Fruit fly (Drosophila melanogaster) whole organism, embryonic: ENCODE results near the gene CG7530.

Experiments used
- Atf-2 ChIP-seq: fragments of 200-800 bp; sonication (Bioruptor generic); optimal IDR thresholded peaks from 2 replicates; lab custom pipeline; 2016; ENCODE audit warnings: missing biosample characterization, missing genetic modification characterization
- BEAF-32 ChIP-seq: fragments of 200-800 bp; sonication (Bioruptor generic); optimal IDR thresholded peaks from 3 replicates; lab custom pipeline; 2017; ENCODE audit warnings: missing biosample characterization, missing genetic modification characterization, mild to moderate bottlenecking, moderate library complexity, missing genetic modification reagents
- CG1024 ChIP-seq: fragments of 200-800 bp; sonication (Bioruptor generic); IDR thresholded peaks from 2 replicates; pipeline ENCODE4 v1.3.6; 2022; ENCODE audit warnings: missing biosample characterization, missing genetic modification characterization
- CG12104 ChIP-seq: fragments of 200-800 bp; sonication (Bioruptor generic); optimal IDR thresholded peaks from 3 replicates; lab custom pipeline; 2016; ENCODE audit warnings: missing biosample characterization, missing genetic modification characterization
- CG12744 ChIP-seq: fragments of 200-800 bp; sonication (Bioruptor generic); optimal IDR thresholded peaks from 2 replicates; lab custom pipeline; 2016; ENCODE audit warnings: missing biosample characterization, missing genetic modification characterization
- CG13287 ChIP-seq: fragments of 200-800 bp; sonication (Bioruptor generic); IDR thresholded peaks from 2 replicates; pipeline ENCODE4 v1.3.6; 2022; ENCODE audit warnings: missing biosample characterization, missing genetic modification characterization; ENCODE audit not compliant: partially characterized antibody
- CG1603 ChIP-seq: fragments of 200-800 bp; sonication (Bioruptor generic); optimal IDR thresholded peaks from 2 replicates; lab custom pipeline; 2019; ENCODE audit warnings: missing biosample characterization, mild to moderate bottlenecking, missing genetic modification characterization, moderate library complexity
- CG17359 ChIP-seq: fragments of 200-800 bp; sonication (Bioruptor generic); optimal IDR thresholded peaks from 3 replicates; lab custom pipeline; 2018; ENCODE audit warnings: missing biosample characterization, mild to moderate bottlenecking, missing genetic modification characterization, moderate library complexity
- CG1792 ChIP-seq: fragments of 200-800 bp; sonication (Bioruptor generic); optimal IDR thresholded peaks from 2 replicates; lab custom pipeline; 2016; ENCODE audit warnings: missing biosample characterization, missing genetic modification characterization
- CG1832 ChIP-seq: fragments of 200-800 bp; sonication (Bioruptor generic); optimal IDR thresholded peaks from 2 replicates; lab custom pipeline; 2017; ENCODE audit warnings: missing biosample characterization, mild to moderate bottlenecking, missing genetic modification characterization, inconsistent platforms
- CG18599 ChIP-seq: fragments of 200-800 bp; sonication (Bioruptor generic); optimal IDR thresholded peaks from 3 replicates; lab custom pipeline; 2017; ENCODE audit warnings: missing biosample characterization, missing genetic modification characterization, mild to moderate bottlenecking, moderate library complexity, missing genetic modification reagents
- CG30431 ChIP-seq: fragments of 200-800 bp; sonication (Bioruptor generic); optimal IDR thresholded peaks from 2 replicates; lab custom pipeline; 2017; ENCODE audit warnings: missing biosample characterization, missing genetic modification characterization
- CG33213 ChIP-seq: fragments of 200-800 bp; sonication (Bioruptor generic); optimal IDR thresholded peaks from 3 replicates; lab custom pipeline; 2016; ENCODE audit warnings: missing biosample characterization, missing genetic modification characterization
- CG5953 ChIP-seq: fragments of 200-800 bp; sonication (Bioruptor generic); IDR thresholded peaks from 2 replicates; pipeline ENCODE4 v1.3.6; 2022; ENCODE audit warnings: missing biosample characterization, missing genetic modification characterization
- CG9817 ChIP-seq: fragments of 200-800 bp; sonication (Bioruptor generic); optimal IDR thresholded peaks from 2 replicates; lab custom pipeline; 2018; ENCODE audit warnings: missing biosample characterization, mild to moderate bottlenecking, missing genetic modification characterization, moderate library complexity
- CTCF ChIP-seq: fragments of 200-800 bp; sonication (Bioruptor generic); optimal IDR thresholded peaks from 2 replicates; lab custom pipeline; 2017; ENCODE audit warnings: missing biosample characterization, mild to moderate bottlenecking, missing genetic modification characterization, moderate library complexity
- CoRest ChIP-seq: fragments of 200-800 bp; sonication (Bioruptor generic); optimal IDR thresholded peaks from 3 replicates; lab custom pipeline; 2018; ENCODE audit warnings: missing biosample characterization, mild to moderate bottlenecking, missing genetic modification characterization, moderate library complexity
- D19B ChIP-seq: fragments of 200-800 bp; sonication (Bioruptor generic); optimal IDR thresholded peaks from 2 replicates; lab custom pipeline; 2017; ENCODE audit warnings: missing biosample characterization, mild to moderate bottlenecking, missing genetic modification characterization
- Dad ChIP-seq: fragments of 200-800 bp; sonication (Bioruptor generic); optimal IDR thresholded peaks from 3 replicates; lab custom pipeline; 2016; ENCODE audit warnings: missing biosample characterization, missing genetic modification characterization
- Doc3 ChIP-seq: fragments of 200-800 bp; sonication (Bioruptor generic); IDR thresholded peaks from 3 replicates; pipeline ENCODE4 v1.3.6; 2022; ENCODE audit warnings: missing biosample characterization, missing genetic modification characterization; ENCODE audit not compliant: partially characterized antibody
- Dp ChIP-seq: fragments of 200-800 bp; sonication (Bioruptor generic); optimal IDR thresholded peaks from 2 replicates; lab custom pipeline; 2018; ENCODE audit warnings: missing biosample characterization, mild to moderate bottlenecking, missing genetic modification characterization, moderate library complexity
- E2f2 ChIP-seq: fragments of 200-800 bp; sonication (Bioruptor generic); IDR thresholded peaks from 2 replicates; pipeline ENCODE4 v1.3.6; 2022; ENCODE audit warnings: missing biosample characterization, missing genetic modification characterization
- ERR ChIP-seq: fragments of 200-800 bp; sonication (Bioruptor generic); optimal IDR thresholded peaks from 2 replicates; lab custom pipeline; 2016; ENCODE audit warnings: missing biosample characterization, missing genetic modification characterization
- Fer2 ChIP-seq: fragments of 200-800 bp; sonication (Bioruptor generic); optimal IDR thresholded peaks from 2 replicates; lab custom pipeline; 2018; ENCODE audit warnings: missing biosample characterization, mild to moderate bottlenecking, missing genetic modification characterization, moderate library complexity
- H15 ChIP-seq: fragments of 200-800 bp; sonication (Bioruptor generic); IDR thresholded peaks from 3 replicates; pipeline ENCODE4 v1.3.6; 2022; ENCODE audit warnings: missing biosample characterization, missing genetic modification characterization
- Hmr ChIP-seq: fragments of 200-800 bp; sonication (Bioruptor generic); optimal IDR thresholded peaks from 3 replicates; lab custom pipeline; 2017; ENCODE audit warnings: mild to moderate bottlenecking, missing biosample characterization, missing genetic modification reagents, missing genetic modification characterization
- Hmx ChIP-seq: fragments of 200-800 bp; sonication (Bioruptor generic); optimal IDR thresholded peaks from 2 replicates; lab custom pipeline; 2016; ENCODE audit warnings: missing biosample characterization, missing genetic modification characterization
- Hsf ChIP-seq: fragments of 200-800 bp; sonication (Bioruptor generic); optimal IDR thresholded peaks from 3 replicates; lab custom pipeline; 2016; ENCODE audit warnings: missing biosample characterization, missing genetic modification characterization
- Side ChIP-seq: fragments of 200-800 bp; sonication (Bioruptor generic); optimal IDR thresholded peaks from 2 replicates; lab custom pipeline; 2016; ENCODE audit warnings: missing biosample characterization, missing genetic modification characterization
- Sry-δ ChIP-seq: fragments of 200-800 bp; sonication (Bioruptor generic); optimal IDR thresholded peaks from 2 replicates; lab custom pipeline; 2016; ENCODE audit warnings: missing biosample characterization, missing genetic modification characterization
- TFAM ChIP-seq: fragments of 200-800 bp; sonication (Bioruptor generic); optimal IDR thresholded peaks from 2 replicates; lab custom pipeline; 2017; ENCODE audit warnings: missing biosample characterization, missing genetic modification characterization, inconsistent platforms
- Xbp1 ChIP-seq: fragments of 200-800 bp; sonication (Bioruptor generic); optimal IDR thresholded peaks from 3 replicates; lab custom pipeline; 2016; ENCODE audit warnings: missing biosample characterization, mild to moderate bottlenecking, missing genetic modification characterization
- danr ChIP-seq: fragments of 200-800 bp; sonication (Bioruptor generic); IDR thresholded peaks from 2 replicates; pipeline ENCODE4 v1.3.6; 2022; ENCODE audit warnings: missing biosample characterization, missing genetic modification characterization
- fd64A ChIP-seq: fragments of 200-800 bp; sonication (Bioruptor generic); optimal IDR thresholded peaks from 3 replicates; lab custom pipeline; 2018; ENCODE audit warnings: missing biosample characterization, mild to moderate bottlenecking, missing genetic modification characterization
- gce ChIP-seq: fragments of 200-800 bp; sonication (Bioruptor generic); IDR thresholded peaks from 3 replicates; pipeline ENCODE4 v1.3.6; 2022; ENCODE audit warnings: missing biosample characterization, missing genetic modification characterization
- grn ChIP-seq: fragments of 200-800 bp; sonication (Bioruptor generic); optimal IDR thresholded peaks from 3 replicates; lab custom pipeline; 2017; ENCODE audit warnings: missing biosample characterization, missing genetic modification characterization
- hkb ChIP-seq, 2 experiments: fragments of 200-800 bp in 1 of 2; fragments of >200 bp in 1 of 2; sonication (Bioruptor generic) in 1 of 2; IDR thresholded peaks in 1 of 2; optimal IDR thresholded peaks in 1 of 2; 2 replicates each; pipeline versions ENCODE4 v1.3.6 to Lab custom; 2017 to 2022; ENCODE audit warnings: missing biosample characterization in 1 of 2, missing genetic modification characterization in 1 of 2
- lbe ChIP-seq: fragments of 200-800 bp; sonication (Bioruptor generic); optimal IDR thresholded peaks from 2 replicates; lab custom pipeline; 2016; ENCODE audit warnings: missing biosample characterization, mild to moderate bottlenecking, missing genetic modification characterization
- mld ChIP-seq: fragments of 200-800 bp; sonication (Bioruptor generic); IDR thresholded peaks from 3 replicates; pipeline ENCODE4 v1.3.6; 2022; ENCODE audit warnings: missing biosample characterization, missing genetic modification characterization; ENCODE audit not compliant: partially characterized antibody
- pho ChIP-seq: fragments of 200-800 bp; sonication (Bioruptor generic); optimal IDR thresholded peaks from 2 replicates; lab custom pipeline; 2016; ENCODE audit warnings: missing biosample characterization, missing genetic modification characterization
- repo ChIP-seq: fragments of 200-800 bp; sonication (Bioruptor generic); optimal IDR thresholded peaks from 2 replicates; lab custom pipeline; 2016; ENCODE audit warnings: missing biosample characterization, missing genetic modification characterization
- row ChIP-seq: fragments of 200-800 bp; sonication (Bioruptor generic); IDR thresholded peaks from 3 replicates; pipeline ENCODE4 v1.3.6; 2022; ENCODE audit warnings: missing biosample characterization, missing genetic modification characterization
- sd ChIP-seq: fragments of 200-800 bp; sonication (Bioruptor generic); optimal IDR thresholded peaks from 3 replicates; lab custom pipeline; 2018; ENCODE audit warnings: missing biosample characterization, mild to moderate bottlenecking, missing genetic modification characterization, moderate library complexity
- sqz ChIP-seq: fragments of 200-800 bp; sonication (Bioruptor generic); optimal IDR thresholded peaks from 3 replicates; lab custom pipeline; 2018; ENCODE audit warnings: missing biosample characterization, mild to moderate bottlenecking, missing genetic modification characterization
- ssp ChIP-seq: fragments of 200-800 bp; sonication (Bioruptor generic); IDR thresholded peaks from 2 replicates; pipeline ENCODE4 v1.3.6; 2022; ENCODE audit warnings: missing biosample characterization, missing genetic modification characterization
- ttk ChIP-seq: fragments of 200-800 bp; sonication (Bioruptor generic); IDR thresholded peaks from 2 replicates; pipeline ENCODE4 v2.1.2; 2022; ENCODE audit warnings: missing biosample characterization, missing genetic modification characterization
- unc-4 ChIP-seq: fragments of 200-800 bp; sonication (Bioruptor generic); IDR thresholded peaks from 2 replicates; pipeline ENCODE4 v1.3.6; 2022; ENCODE audit warnings: missing biosample characterization, missing genetic modification characterization; ENCODE audit not compliant: partially characterized antibody
- zen ChIP-seq: fragments of 200-800 bp; sonication (Bioruptor generic); optimal IDR thresholded peaks from 3 replicates; lab custom pipeline; 2018; ENCODE audit warnings: missing biosample characterization, mild to moderate bottlenecking, missing genetic modification characterization, moderate library complexity
- zen2 ChIP-seq: fragments of 200-800 bp; sonication (Bioruptor generic); IDR thresholded peaks from 3 replicates; pipeline ENCODE4 v1.3.6; 2022; ENCODE audit warnings: missing biosample characterization, missing genetic modification characterization; ENCODE audit not compliant: partially characterized antibody

Gene CG7530

DNA sequence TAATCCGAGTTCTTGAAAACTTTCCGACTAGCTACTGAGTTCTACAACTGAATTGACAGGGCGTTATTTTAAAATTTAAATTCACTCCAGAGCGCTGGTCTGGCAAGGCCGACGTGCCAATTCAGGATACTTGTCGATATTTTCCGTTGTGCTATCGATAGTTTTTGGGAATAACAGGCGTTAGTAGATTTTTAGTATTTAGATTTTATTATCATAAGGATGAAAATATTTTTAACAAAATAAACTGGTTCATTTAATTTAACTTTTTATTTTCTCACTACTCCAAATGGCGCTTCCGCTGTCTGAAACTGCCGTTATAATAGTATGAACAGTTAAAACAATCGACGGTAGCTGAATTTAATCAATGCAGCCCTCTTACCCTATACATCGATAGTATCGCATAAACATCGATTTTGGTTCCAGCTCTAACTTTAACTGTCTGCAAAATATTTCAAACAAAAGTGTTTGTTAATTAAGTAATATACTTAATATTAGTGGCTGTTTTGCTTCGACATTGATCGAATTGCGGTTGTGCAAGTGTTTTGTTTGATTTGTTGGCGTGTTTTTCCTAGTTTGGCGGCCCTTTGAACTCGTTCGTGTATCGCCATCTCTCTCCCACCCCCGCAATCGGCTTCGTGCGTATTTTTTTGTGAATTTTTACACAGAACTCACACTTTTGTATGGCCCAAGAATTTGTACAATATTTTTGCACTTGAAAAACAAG lies 10.0 kb upstream of the CG7530 start, which contains the start of the genes eff and jvl (continued):
- TF ChIP-seq hkb (optimal IDR thresholded peaks at IDR 0.05; lab: Kevin White, UChicago), result peak; percentile 47
- 0 out of 2 replicates have a peak, but pooled peaks have one; percentile 29 for TF ChIP-seq hkb (GFP tag; IDR thresholded peaks at IDR 0.05; lab: Robert Waterston, UW)
- TF ChIP-seq CoRest (tag; lab: Kevin White, UChicago), result peak; percentile 43
- TF ChIP-seq CG33213 (GFP tag; lab: Kevin White, UChicago), result peak; percentile 55
- no peak for TF ChIP-seq Atf-2
- TF ChIP-seq gce (GFP tag; lab: Robert Waterston, UW), result no peak
- TF ChIP-seq CG17359, result peak; percentile 35
- peak; percentile 96 for TF ChIP-seq zen2 (GFP tag; lab: Robert Waterston, UW)
- TF ChIP-seq Sry-δ, result peak; percentile 92
- peak; percentile 54 for TF ChIP-seq Hmr
- no peak for TF ChIP-seq CG1792 (GFP tag; lab: Kevin White, UChicago)
- no peak for TF ChIP-seq CTCF (GFP tag; lab: Kevin White, UChicago)
- no peak for TF ChIP-seq CG1024 (GFP tag; lab: Robert Waterston, UW)
- TF ChIP-seq Hsf (GFP tag; lab: Kevin White, UChicago), result peak; percentile 63
- TF ChIP-seq ttk, result 0 out of 2 replicates have a peak, but pooled peaks have one; percentile 18
- TF ChIP-seq mld, result peak; percentile 81; the same call in 2 of the 3 replicates
- peak; percentile 58 for TF ChIP-seq lbe (GFP tag; lab: Kevin White, UChicago)
- TF ChIP-seq Fer2, result no peak
- TF ChIP-seq Doc3 (GFP tag; lab: Robert Waterston, UW), result peak; percentile 99
- TF ChIP-seq E2f2 (GFP tag; lab: Robert Waterston, UW), result peak; percentile 61; the same call in 1 of the 2 replicates
- TF ChIP-seq CG1603 (tag; lab: Kevin White, UChicago), result peak; percentile 30
- no peak; the same call in 1 of the 2 replicates for TF ChIP-seq danr (GFP tag; lab: Robert Waterston, UW)
- no peak for TF ChIP-seq D19B (GFP tag; lab: Kevin White, UChicago)
- no peak for TF ChIP-seq CG12744
- peak; percentile 27 for TF ChIP-seq sqz (GFP tag; lab: Kevin White, UChicago)
- TF ChIP-seq ERR (GFP tag; lab: Kevin White, UChicago), result no peak
- TF ChIP-seq pho (GFP tag; lab: Kevin White, UChicago), result peak; percentile 9
- peak; percentile 44 for TF ChIP-seq Xbp1 (GFP tag; lab: Kevin White, UChicago)
- TF ChIP-seq repo, result no peak
- peak; percentile 85 for TF ChIP-seq row (GFP tag; lab: Robert Waterston, UW)
- peak; percentile 49 for TF ChIP-seq Dp (GFP tag; lab: Kevin White, UChicago)
- TF ChIP-seq H15, result no peak
- no peak for TF ChIP-seq CG5953 (GFP tag; lab: Robert Waterston, UW)
- TF ChIP-seq sd (tag; lab: Kevin White, UChicago), result peak; percentile 47
- peak; percentile 98 for TF ChIP-seq BEAF-32 (GFP tag; lab: Kevin White, UChicago)
- TF ChIP-seq CG13287 (GFP tag; lab: Robert Waterston, UW), result peak; percentile 98
- no peak for TF ChIP-seq zen (tag; lab: Kevin White, UChicago)
- TF ChIP-seq CG9817 (tag; lab: Kevin White, UChicago), result no peak
- TF ChIP-seq Side, result no peak
- no peak for TF ChIP-seq CG18599 (GFP tag; lab: Kevin White, UChicago)
- TF ChIP-seq fd64A, result no peak
- peak; percentile 36 for TF ChIP-seq Hmx (GFP tag; lab: Kevin White, UChicago)
- TF ChIP-seq ssp (GFP tag; lab: Robert Waterston, UW), result peak; percentile 29; the same call in 1 of the 2 replicates
- TF ChIP-seq Dad (GFP tag; lab: Kevin White, UChicago), result peak; percentile 1
- TF ChIP-seq CG12104 (GFP tag; lab: Kevin White, UChicago), result peak; percentile 23
- TF ChIP-seq CG30431 (GFP tag; lab: Kevin White, UChicago), result no peak
- no peak for TF ChIP-seq grn (GFP tag; lab: Kevin White, UChicago)
- TF ChIP-seq TFAM (GFP tag; lab: Kevin White, UChicago), result no peak
- peak; percentile 41 for TF ChIP-seq CG1832
- TF ChIP-seq unc-4 (GFP tag; lab: Robert Waterston, UW), result peak; percentile 98
